Fruit fly (Drosophila melanogaster): ENCODE measurements around the gene AdamTS-B.

The AdamTS-B gene

DNA sequence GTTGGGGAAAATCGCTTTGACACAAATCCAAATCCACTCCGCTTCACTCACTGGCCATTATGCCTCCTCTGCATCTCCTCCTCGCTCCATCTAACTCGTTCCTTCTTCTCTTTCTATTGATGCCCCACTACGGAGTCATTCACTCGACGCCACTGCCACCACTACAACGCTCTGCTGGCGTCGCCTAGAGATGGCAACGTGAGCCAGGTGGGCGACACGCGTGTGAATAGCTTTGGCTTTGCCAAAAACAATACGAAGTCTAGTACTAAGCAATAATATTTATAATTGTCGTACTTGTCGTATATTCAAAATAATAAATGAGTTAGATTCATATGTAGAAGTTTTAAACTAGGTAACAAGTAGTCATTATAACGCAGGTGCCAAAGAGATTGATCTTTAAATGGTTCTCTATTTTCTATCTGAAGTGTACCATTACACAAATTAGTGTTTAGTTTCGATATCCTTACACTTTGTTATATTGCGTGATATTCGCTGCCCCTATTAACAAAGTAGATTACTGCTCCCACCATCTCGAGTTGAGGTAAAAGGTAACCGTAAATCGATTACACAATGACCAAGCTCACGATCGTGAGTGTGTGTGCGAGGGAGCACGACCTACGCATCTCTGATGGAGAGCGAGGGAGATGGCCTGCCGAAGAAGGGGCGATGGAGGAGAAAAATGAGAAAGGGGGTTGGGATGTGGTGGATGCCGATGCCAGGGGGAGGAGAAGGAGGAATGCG is 46.8 kb downstream of the AdamTS-B start (continued):
- TF ChIP-seq eyg (GFP tag; optimal IDR thresholded peaks at IDR 0.05) (no peak), CG4404 (GFP tag; IDR thresholded peaks at IDR 0.05) (no peak), Hmr (GFP tag; optimal IDR thresholded peaks at IDR 0.05) (peak; percentile 41), Elba2 (GFP tag; optimal IDR thresholded peaks at IDR 0.05) (no peak), Dll (GFP tag; IDR thresholded peaks at IDR 0.05; ENCODE audit: partially characterized antibody) (peak; percentile 81), CG1603 (tag; optimal IDR thresholded peaks at IDR 0.05) (no peak), ERR (GFP tag; optimal IDR thresholded peaks at IDR 0.05) (no peak), CG34376 (GFP tag; optimal IDR thresholded peaks at IDR 0.05) (no peak), CG7928 (GFP tag; optimal IDR thresholded peaks at IDR 0.05) (no peak), HmgD (GFP tag; optimal IDR thresholded peaks at IDR 0.05) (no peak), Pdp1 (GFP tag; optimal IDR thresholded peaks at IDR 0.05) (peak in 1 of 2 experiments; percentile 93), CG4820 (GFP tag; optimal IDR thresholded peaks at IDR 0.05) (peak; percentile 4), dm (GFP tag; optimal IDR thresholded peaks at IDR 0.05) (no peak), danr (GFP tag; IDR thresholded peaks at IDR 0.05) (no peak), CG18599 (GFP tag; optimal IDR thresholded peaks at IDR 0.05) (peak; percentile 41), BEAF-32 (GFP tag; optimal IDR thresholded peaks at IDR 0.05) (peak; percentile 79), sisA (GFP tag; IDR thresholded peaks at IDR 0.05) (no peak), CG32767 (GFP tag; IDR thresholded peaks at IDR 0.05) (no peak), al (GFP tag; IDR thresholded peaks at IDR 0.05) (no peak), CG16813 (GFP tag; IDR thresholded peaks at IDR 0.05; ENCODE audit: partially characterized antibody) (peak; percentile 50; the same call in 1 of the 3 replicates), sd (tag; optimal IDR thresholded peaks at IDR 0.05) (no peak), emc (GFP tag; optimal IDR thresholded peaks at IDR 0.05) (no peak), CG31441 (GFP tag; IDR thresholded peaks at IDR 0.05) (0 out of 2 replicates have a peak, but pooled peaks have one; percentile 18), Atf6 (GFP tag; IDR thresholded peaks at IDR 0.05) (no peak), HLH4C (GFP tag; IDR thresholded peaks at IDR 0.05; ENCODE audit: partially characterized antibody) (peak; percentile 40; the same call in 2 of the 3 replicates), Dfd (GFP tag; optimal IDR thresholded peaks at IDR 0.05) (no peak), CG6689 (GFP tag; IDR thresholded peaks at IDR 0.05) (0 out of 2 replicates have a peak, but pooled peaks have one; percentile 7), cas (GFP tag; IDR thresholded peaks at IDR 0.05) (no peak), caup (GFP tag; optimal IDR thresholded peaks at IDR 0.05; ENCODE audit: severe bottlenecking) (no peak), CG10565 (GFP tag; optimal IDR thresholded peaks at IDR 0.05) (no peak), CG1024 (GFP tag; IDR thresholded peaks at IDR 0.05) (no peak), stwl (tag; optimal IDR thresholded peaks at IDR 0.05) (no peak), sqz (GFP tag; optimal IDR thresholded peaks at IDR 0.05) (no peak), pnt (GFP tag; optimal IDR thresholded peaks at IDR 0.05) (no peak), gsb (GFP tag; IDR thresholded peaks at IDR 0.05) (no peak), Doc3 (GFP tag; IDR thresholded peaks at IDR 0.05; ENCODE audit: partially characterized antibody) (peak; percentile 79), mirr (GFP tag; optimal IDR thresholded peaks at IDR 0.05) (no peak), p53 (GFP tag; optimal IDR thresholded peaks at IDR 0.05) (no peak), HLH3B (GFP tag; IDR thresholded peaks at IDR 0.05) (no peak), kah (GFP tag; optimal IDR thresholded peaks at IDR 0.05) (peak; percentile 25), ewg (GFP tag; optimal IDR thresholded peaks at IDR 0.05) (no peak), Hey (tag; optimal IDR thresholded peaks at IDR 0.05) (no peak), Blimp-1 (GFP tag; optimal IDR thresholded peaks at IDR 0.05) (peak; percentile 20), nmo (GFP tag; optimal IDR thresholded peaks at IDR 0.05) (no peak), Eip74EF (GFP tag; optimal IDR thresholded peaks at IDR 0.05) (no peak), exex (tag; optimal IDR thresholded peaks at IDR 0.05) (no peak), CG14014 (GFP tag; IDR thresholded peaks at IDR 0.05) (0 out of 2 replicates have a peak, but pooled peaks have one; percentile 7), unpg (GFP tag; optimal IDR thresholded peaks at IDR 0.05) (no peak), eve (GFP tag; optimal IDR thresholded peaks at IDR 0.05) (no peak)
